Worm (Caenorhabditis elegans) whole organism, L1 larva: ENCODE data around the gene best-22.

ENCODE experiments used
- C04F5.9 ChIP-seq: sonication (generic microtip); optimal IDR thresholded peaks from 2 replicates; lab custom pipeline; 2016; ENCODE audit warnings: missing genetic modification characterization, missing compliant biosample characterization
- C34B4.2 ChIP-seq: sonication (generic microtip); optimal IDR thresholded peaks from 2 replicates; lab custom pipeline; 2017; ENCODE audit warnings: mild to moderate bottlenecking, missing genetic modification characterization, missing compliant biosample characterization
- F16B12.6 ChIP-seq: fragments of 150-350 bp; optimal IDR thresholded peaks from 2 replicates; lab custom pipeline; 2014; ENCODE audit warnings: missing biosample characterization, missing genetic modification characterization
- aly-2 ChIP-seq: fragments of 150-350 bp; optimal IDR thresholded peaks from 2 replicates; lab custom pipeline; 2014; ENCODE audit warnings: missing biosample characterization, missing genetic modification characterization
- blmp-1 ChIP-seq: fragments of 150-350 bp; optimal IDR thresholded peaks from 2 replicates; lab custom pipeline; 2014; ENCODE audit warnings: missing biosample characterization, missing genetic modification characterization
- ceh-63 ChIP-seq: fragments of 200-800 bp; sonication (Bioruptor generic); optimal IDR thresholded peaks from 2 replicates; lab custom pipeline; 2018; ENCODE audit warnings: mild to moderate bottlenecking, missing genetic modification characterization, missing compliant biosample characterization
- ceh-8 ChIP-seq: fragments of 200-800 bp; sonication (Bioruptor generic); optimal IDR thresholded peaks from 2 replicates; lab custom pipeline; 2018; ENCODE audit warnings: mild to moderate bottlenecking, missing genetic modification characterization, moderate library complexity, missing compliant biosample characterization
- ceh-82 ChIP-seq, 3 experiments: fragments of 150-350 bp in 1 of 3; sonication (generic microtip) in 2 of 3; optimal IDR thresholded peaks; 2 replicates each; lab custom pipeline; 2014 to 2017; ENCODE audit warnings: missing biosample characterization in 3 of 3, missing genetic modification characterization in 3 of 3
- ceh-88 ChIP-seq: fragments of 200-800 bp; sonication (Bioruptor generic); IDR thresholded peaks from 2 replicates; pipeline ENCODE4 v1.3.6; 2022; ENCODE audit warnings: missing genetic modification characterization, missing compliant biosample characterization
- ceh-90 ChIP-seq: sonication (generic microtip); optimal IDR thresholded peaks from 2 replicates; lab custom pipeline; 2016; ENCODE audit warnings: missing genetic modification characterization, missing compliant biosample characterization
- dpl-1 ChIP-seq, 3 experiments: fragments of 150-350 bp in 2 of 3; sonication (generic microtip) in 1 of 3; optimal IDR thresholded peaks; 2 replicates each; lab custom pipeline; 2014 to 2017; ENCODE audit warnings: missing biosample characterization in 3 of 3, missing genetic modification characterization in 3 of 3, missing genetic modification reagents in 3 of 3
- dsc-1 ChIP-seq: sonication (generic microtip); optimal IDR thresholded peaks from 2 replicates; lab custom pipeline; 2016; ENCODE audit warnings: mild to moderate bottlenecking, missing genetic modification characterization, missing compliant biosample characterization
- efl-3 ChIP-seq: fragments of 200-800 bp; sonication (Bioruptor generic); optimal IDR thresholded peaks from 2 replicates; lab custom pipeline; 2018; ENCODE audit warnings: mild to moderate bottlenecking, missing genetic modification characterization, missing compliant biosample characterization
- egl-13 ChIP-seq: sonication (generic microtip); optimal IDR thresholded peaks from 2 replicates; lab custom pipeline; 2016; ENCODE audit warnings: missing genotype, missing genetic modification reagents, missing genetic modification characterization, missing compliant biosample characterization
- egl-27 ChIP-seq, 2 experiments: fragments of 150-350 bp in 1 of 2; sonication (generic microtip); optimal IDR thresholded peaks; 3 replicates each; lab custom pipeline; 2017 to 2018; ENCODE audit warnings: missing biosample characterization in 2 of 2, missing genetic modification characterization in 2 of 2, missing genetic modification reagents in 2 of 2
- elt-2 ChIP-seq: sonication (generic microtip); optimal IDR thresholded peaks from 2 replicates; lab custom pipeline; 2016; ENCODE audit warnings: missing genetic modification characterization, mild to moderate bottlenecking, inconsistent platforms, missing compliant biosample characterization, missing genetic modification reagents
- ets-5 ChIP-seq: fragments of 200-800 bp; sonication (Bioruptor generic); IDR thresholded peaks from 2 replicates; pipeline ENCODE4 v1.3.6; 2022; ENCODE audit warnings: missing genetic modification characterization, missing compliant biosample characterization
- fkh-8 ChIP-seq: sonication (generic microtip); optimal IDR thresholded peaks from 2 replicates; lab custom pipeline; 2016; ENCODE audit warnings: mild to moderate bottlenecking, missing genetic modification characterization, missing compliant biosample characterization
- hlh-17 ChIP-seq: fragments of 200-800 bp; sonication (Bioruptor generic); optimal IDR thresholded peaks from 2 replicates; lab custom pipeline; 2018; ENCODE audit warnings: missing genetic modification characterization, mild to moderate bottlenecking, missing compliant biosample characterization, moderate library complexity, borderline replicate concordance
- hlh-4 ChIP-seq: sonication (generic microtip); optimal IDR thresholded peaks from 2 replicates; lab custom pipeline; 2016; ENCODE audit warnings: mild to moderate bottlenecking, missing genetic modification characterization, missing compliant biosample characterization
- irx-1 ChIP-seq: sonication (generic microtip); optimal IDR thresholded peaks from 2 replicates; lab custom pipeline; 2016; ENCODE audit warnings: missing genetic modification characterization, missing compliant biosample characterization
- jun-1 ChIP-seq: fragments of 150-350 bp; optimal IDR thresholded peaks from 2 replicates; lab custom pipeline; 2014; ENCODE audit warnings: missing biosample characterization, missing genetic modification reagents, missing genetic modification characterization
- lin-13 ChIP-seq: fragments of 150-350 bp; optimal IDR thresholded peaks from 2 replicates; lab custom pipeline; 2014; ENCODE audit warnings: missing biosample characterization, missing genetic modification reagents, missing genetic modification characterization
- lin-35 ChIP-seq, 2 experiments: fragments of 150-350 bp; optimal IDR thresholded peaks; 2 replicates each; lab custom pipeline; 2014; ENCODE audit warnings: missing biosample characterization in 2 of 2, missing genetic modification characterization in 2 of 2, missing genetic modification reagents in 2 of 2
- lin-39 ChIP-seq: fragments of 150-350 bp; optimal IDR thresholded peaks from 2 replicates; lab custom pipeline; 2014; ENCODE audit warnings: missing biosample characterization, missing genetic modification reagents, missing genetic modification characterization
- lsy-2 ChIP-seq, 2 experiments: fragments of 150-350 bp; optimal IDR thresholded peaks; 2 replicates each; lab custom pipeline; 2014; ENCODE audit warnings: missing biosample characterization in 2 of 2, missing genetic modification characterization in 2 of 2
- mab-9 ChIP-seq: fragments of 200-800 bp; sonication (Bioruptor generic); IDR thresholded peaks from 2 replicates; pipeline ENCODE4 v1.3.6; 2022; ENCODE audit warnings: missing genetic modification reagents, missing genetic modification characterization, missing compliant biosample characterization
- mdl-1 ChIP-seq, 2 experiments: fragments of 150-350 bp; optimal IDR thresholded peaks; 2 replicates each; lab custom pipeline; 2014 to 2017; ENCODE audit warnings: missing biosample characterization in 2 of 2, missing genetic modification characterization in 2 of 2, inconsistent platforms in 1 of 2
- mef-2 ChIP-seq: fragments of 150-350 bp; optimal IDR thresholded peaks from 2 replicates; lab custom pipeline; 2014; ENCODE audit warnings: missing biosample characterization, missing genetic modification characterization
- mep-1 ChIP-seq: fragments of 150-350 bp; optimal IDR thresholded peaks from 2 replicates; lab custom pipeline; 2014; ENCODE audit warnings: missing biosample characterization, missing genetic modification characterization
- nhr-12 ChIP-seq: sonication (generic microtip); optimal IDR thresholded peaks from 2 replicates; lab custom pipeline; 2017; ENCODE audit warnings: missing biosample characterization, missing genetic modification characterization
- nhr-19 ChIP-seq: fragments of 200-800 bp; sonication (Bioruptor generic); conservative IDR thresholded peaks from 2 replicates; pipeline ENCODE4 v1.3.6; 2022; ENCODE audit warnings: missing genetic modification characterization, missing compliant biosample characterization
- nhr-20 ChIP-seq: sonication (generic microtip); optimal IDR thresholded peaks from 2 replicates; lab custom pipeline; 2016; ENCODE audit warnings: mild to moderate bottlenecking, missing genetic modification characterization, missing compliant biosample characterization
- nhr-237 ChIP-seq: fragments of 150-350 bp; optimal IDR thresholded peaks from 2 replicates; lab custom pipeline; 2014; ENCODE audit warnings: missing biosample characterization, missing genetic modification characterization
- nhr-47 ChIP-seq: sonication (generic microtip); optimal IDR thresholded peaks from 2 replicates; lab custom pipeline; 2016; ENCODE audit warnings: mild to moderate bottlenecking, missing genetic modification characterization, moderate library complexity, missing compliant biosample characterization
- nhr-77 ChIP-seq: fragments of 150-350 bp; optimal IDR thresholded peaks from 2 replicates; lab custom pipeline; 2014; ENCODE audit warnings: missing biosample characterization, missing genetic modification characterization
- nhr-85 ChIP-seq: sonication (generic microtip); peaks from one replicate; lab custom pipeline; 2016; ENCODE audit warnings: missing genetic modification characterization, inconsistent platforms, missing compliant biosample characterization
- pag-3 ChIP-seq: sonication (generic microtip); optimal IDR thresholded peaks from 2 replicates; lab custom pipeline; 2017; ENCODE audit warnings: missing genetic modification characterization, mild to moderate bottlenecking, missing compliant biosample characterization, antibody characterized with exemption, borderline replicate concordance; ENCODE audit not compliant: insufficient read depth
- pax-3 ChIP-seq: fragments of 200-800 bp; sonication (Bioruptor generic); optimal IDR thresholded peaks from 2 replicates; lab custom pipeline; 2018; ENCODE audit warnings: mild to moderate bottlenecking, missing genetic modification characterization, moderate library complexity, missing compliant biosample characterization
- pqm-1 ChIP-seq: sonication (generic microtip); optimal IDR thresholded peaks from 3 replicates; lab custom pipeline; 2017; ENCODE audit warnings: missing biosample characterization, missing genetic modification characterization
- rnt-1 ChIP-seq: sonication (generic microtip); optimal IDR thresholded peaks from 2 replicates; lab custom pipeline; 2016; ENCODE audit warnings: mild to moderate bottlenecking, missing genetic modification characterization, moderate library complexity, missing compliant biosample characterization
- sox-4 ChIP-seq: sonication (generic microtip); optimal IDR thresholded peaks from 2 replicates; lab custom pipeline; 2016; ENCODE audit warnings: missing genetic modification characterization, missing compliant biosample characterization
- sup-37 ChIP-seq: fragments of 200-800 bp; sonication (Bioruptor generic); optimal IDR thresholded peaks from 2 replicates; lab custom pipeline; 2018; ENCODE audit warnings: mild to moderate bottlenecking, missing genetic modification characterization, missing compliant biosample characterization
- swsn-7 ChIP-seq: sonication (generic microtip); optimal IDR thresholded peaks from 2 replicates; lab custom pipeline; 2016; ENCODE audit warnings: missing genetic modification characterization, missing compliant biosample characterization
- tbx-2 ChIP-seq: sonication (generic microtip); optimal IDR thresholded peaks from 2 replicates; lab custom pipeline; 2016; ENCODE audit warnings: missing genetic modification characterization, missing compliant biosample characterization
- tlp-1 ChIP-seq: fragments of 150-350 bp; optimal IDR thresholded peaks from 2 replicates; lab custom pipeline; 2014; ENCODE audit warnings: missing biosample characterization, missing genetic modification characterization
- unc-30 ChIP-seq: sonication (generic microtip); optimal IDR thresholded peaks from 2 replicates; lab custom pipeline; 2017; ENCODE audit warnings: missing biosample characterization, missing genetic modification characterization
- unc-62 ChIP-seq: fragments of 150-350 bp; optimal IDR thresholded peaks from 2 replicates; lab custom pipeline; 2014; ENCODE audit warnings: missing biosample characterization, missing genetic modification reagents, missing genetic modification characterization
- xbp-1 ChIP-seq: sonication (generic microtip); optimal IDR thresholded peaks from 2 replicates; lab custom pipeline; 2016; ENCODE audit warnings: missing genetic modification characterization, missing compliant biosample characterization
- zag-1 ChIP-seq: fragments of 150-350 bp; optimal IDR thresholded peaks from 2 replicates; lab custom pipeline; 2014; ENCODE audit warnings: missing biosample characterization, missing genetic modification characterization
- zip-4 ChIP-seq: fragments of 200-800 bp; sonication (Bioruptor generic); optimal IDR thresholded peaks from 2 replicates; lab custom pipeline; 2018; ENCODE audit warnings: mild to moderate bottlenecking, missing genetic modification characterization, moderate library complexity, missing compliant biosample characterization
- ztf-11 ChIP-seq, 2 experiments: sonication (generic microtip); optimal IDR thresholded peaks; 2 replicates each; lab custom pipeline; 2016 to 2017; ENCODE audit warnings: missing genetic modification characterization in 2 of 2, missing biosample characterization in 1 of 2, missing compliant biosample characterization in 1 of 2
- ztf-4 ChIP-seq: fragments of 150-350 bp; optimal IDR thresholded peaks from 2 replicates; lab custom pipeline; 2014; ENCODE audit warnings: missing biosample characterization, missing genetic modification characterization

Gene best-22

DNA sequence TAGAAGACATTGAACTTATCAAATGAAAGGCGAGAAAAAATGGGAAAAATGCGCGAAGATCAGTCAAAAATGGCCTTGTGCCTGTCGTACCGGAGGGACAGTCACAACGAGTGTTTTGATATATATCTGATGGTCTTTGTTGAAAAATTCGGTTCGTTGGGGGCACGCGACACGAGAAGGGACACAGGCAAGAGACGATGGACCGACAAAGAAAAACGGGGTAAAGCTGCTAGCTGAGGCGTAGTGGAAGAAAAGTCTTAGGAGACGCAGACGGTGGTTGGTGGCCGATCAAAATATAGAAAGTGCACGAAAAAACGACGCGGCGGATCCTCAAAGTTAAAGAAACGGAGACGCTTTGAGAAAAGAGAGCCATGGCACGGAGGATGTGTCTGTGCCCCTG lies 14.5 kb upstream of the best-22 start:
- TF ChIP-seq aly-2 (tag; lab: Kevin White, UChicago) (no peak), tbx-2 (tag; lab: Kevin White, UChicago) (no peak), ztf-4 (tag; lab: Kevin White, UChicago) (no peak), pag-3 (tag; lab: Kevin White, UChicago) (no peak), C34B4.2 (tag; lab: Kevin White, UChicago) (no peak), nhr-47 (no peak), nhr-77 (tag; lab: Kevin White, UChicago) (no peak), ets-5 (GFP tag; lab: Robert Waterston, UW) (no peak), mep-1 (tag; lab: Kevin White, UChicago) (peak; percentile 13), lsy-2 (tag; optimal IDR thresholded peaks at IDR 0.05; lab: Kevin White, UChicago) (peak in 1 of 2 experiments; percentile 39), unc-62 (GFP tag; lab: Kevin White, UChicago) (no peak), ztf-11 (tag; optimal IDR thresholded peaks at IDR 0.05; lab: Kevin White, UChicago) (no peak), jun-1 (no peak), egl-27 (tag; optimal IDR thresholded peaks at IDR 0.05; lab: Kevin White, UChicago) (no peak), sup-37 (GFP tag; lab: Kevin White, UChicago) (no peak), zag-1 (tag; lab: Kevin White, UChicago) (no peak), blmp-1 (tag; lab: Kevin White, UChicago) (peak; percentile 32), efl-3 (GFP tag; lab: Kevin White, UChicago) (no peak), lin-13 (GFP tag; lab: Kevin White, UChicago) (no peak), swsn-7 (tag; lab: Kevin White, UChicago) (no peak), rnt-1 (tag; lab: Kevin White, UChicago) (peak; percentile 54), nhr-19 (GFP tag; lab: Robert Waterston, UW) (peak; percentile 22; the same call in 1 of the 2 replicates), fkh-8 (tag; lab: Kevin White, UChicago) (no peak), elt-2 (tag; lab: Kevin White, UChicago) (no peak), mdl-1 (tag; optimal IDR thresholded peaks at IDR 0.05; lab: Kevin White, UChicago) (peak in 1 of 2 experiments; percentile 39), egl-13 (no peak), hlh-4 (no peak), mef-2 (tag; lab: Kevin White, UChicago) (no peak), C04F5.9 (tag; lab: Kevin White, UChicago) (no peak), hlh-17 (GFP tag; lab: Kevin White, UChicago) (no peak), ceh-82 (tag; optimal IDR thresholded peaks at IDR 0.05; lab: Kevin White, UChicago) (peak in 1 of 3 experiments; percentile 44), ceh-90 (tag; lab: Kevin White, UChicago) (no peak), F16B12.6 (tag; lab: Kevin White, UChicago) (peak; percentile 25), sox-4 (no peak), unc-30 (tag; lab: Kevin White, UChicago) (no peak), nhr-20 (tag; lab: Kevin White, UChicago) (peak; percentile 21), lin-39 (tag; lab: Kevin White, UChicago) (no peak), pqm-1 (tag; lab: Kevin White, UChicago) (no peak), zip-4 (GFP tag; lab: Kevin White, UChicago) (no peak), tlp-1 (tag; lab: Kevin White, UChicago) (no peak), ceh-88 (GFP tag; lab: Robert Waterston, UW) (no peak), pax-3 (tag; lab: Kevin White, UChicago) (no peak), dsc-1 (tag; lab: Kevin White, UChicago) (peak; percentile 12), ceh-63 (no peak), mab-9 (GFP tag; lab: Robert Waterston, UW) (no peak), nhr-85 (tag; lab: Kevin White, UChicago) (no peak), ceh-8 (GFP tag; lab: Kevin White, UChicago) (no peak), nhr-237 (tag; lab: Kevin White, UChicago) (no peak), lin-35 (GFP tag; optimal IDR thresholded peaks at IDR 0.05; lab: Kevin White, UChicago) (no peak), nhr-12 (tag; lab: Kevin White, UChicago) (no peak), irx-1 (tag; lab: Kevin White, UChicago) (no peak), dpl-1 (GFP tag; optimal IDR thresholded peaks at IDR 0.05; lab: Kevin White, UChicago) (peak in 2 of 3 experiments; percentile 1 to 36), xbp-1 (tag; lab: Kevin White, UChicago) (no peak)
